Worm (Caenorhabditis elegans) whole organism, L1 larva: ENCODE data around the gene math-24.
A peak's percentile ranks its signal among the peaks of the same experiment; 100 is the strongest.

Source experiments
- ama-1 ChIP-seq: fragments of 150-350 bp; optimal IDR thresholded peaks from 2 replicates; lab custom pipeline; 2014
- ceh-63 ChIP-seq: fragments of 200-800 bp; sonication (Bioruptor generic); optimal IDR thresholded peaks from 2 replicates; lab custom pipeline; 2018; ENCODE audit warnings: mild to moderate bottlenecking, missing genetic modification characterization, missing compliant biosample characterization
- ceh-8 ChIP-seq: fragments of 200-800 bp; sonication (Bioruptor generic); optimal IDR thresholded peaks from 2 replicates; lab custom pipeline; 2018; ENCODE audit warnings: mild to moderate bottlenecking, missing genetic modification characterization, moderate library complexity, missing compliant biosample characterization
- ceh-88 ChIP-seq: fragments of 200-800 bp; sonication (Bioruptor generic); IDR thresholded peaks from 2 replicates; pipeline ENCODE4 v1.3.6; 2022; ENCODE audit warnings: missing genetic modification characterization, missing compliant biosample characterization
- ces-1 ChIP-seq: fragments of 150-350 bp; optimal IDR thresholded peaks from 2 replicates; lab custom pipeline; 2014; ENCODE audit warnings: missing biosample characterization, missing genetic modification reagents, missing genetic modification characterization
- dsc-1 ChIP-seq: sonication (generic microtip); optimal IDR thresholded peaks from 2 replicates; lab custom pipeline; 2016; ENCODE audit warnings: mild to moderate bottlenecking, missing genetic modification characterization, missing compliant biosample characterization
- efl-1 ChIP-seq, 4 experiments: fragments of 150-350 bp; optimal IDR thresholded peaks in 3 of 4; peaks in 1 of 4; 1 replicate in 1 of 4; 2 replicates in 3 of 4; lab custom pipeline; 2014; ENCODE audit warnings: missing biosample characterization in 2 of 4, missing genetic modification characterization in 2 of 4, missing genetic modification reagents in 2 of 4
- egl-27 ChIP-seq, 2 experiments: fragments of 150-350 bp in 1 of 2; sonication (generic microtip); optimal IDR thresholded peaks; 3 replicates each; lab custom pipeline; 2017 to 2018; ENCODE audit warnings: missing biosample characterization in 2 of 2, missing genetic modification characterization in 2 of 2, missing genetic modification reagents in 2 of 2
- elt-2 ChIP-seq: sonication (generic microtip); optimal IDR thresholded peaks from 2 replicates; lab custom pipeline; 2016; ENCODE audit warnings: missing genetic modification characterization, mild to moderate bottlenecking, inconsistent platforms, missing compliant biosample characterization, missing genetic modification reagents
- elt-3 ChIP-seq, 6 experiments: fragments of 150-350 bp in 1 of 6; sonication (generic microtip); optimal IDR thresholded peaks; 2 replicates each; lab custom pipeline; 2017 to 2018; ENCODE audit warnings: missing biosample characterization in 6 of 6, missing genetic modification characterization in 6 of 6, inconsistent platforms in 1 of 6
- fkh-10 ChIP-seq: sonication (generic microtip); optimal IDR thresholded peaks from 2 replicates; lab custom pipeline; 2017; ENCODE audit warnings: missing biosample characterization, missing genetic modification reagents, missing genetic modification characterization
- hlh-4 ChIP-seq: sonication (generic microtip); optimal IDR thresholded peaks from 2 replicates; lab custom pipeline; 2016; ENCODE audit warnings: mild to moderate bottlenecking, missing genetic modification characterization, missing compliant biosample characterization
- hpl-2 ChIP-seq: fragments of 150-350 bp; optimal IDR thresholded peaks from 2 replicates; lab custom pipeline; 2014; ENCODE audit warnings: missing biosample characterization, missing genetic modification reagents, missing genetic modification characterization
- irx-1 ChIP-seq: sonication (generic microtip); optimal IDR thresholded peaks from 2 replicates; lab custom pipeline; 2016; ENCODE audit warnings: missing genetic modification characterization, missing compliant biosample characterization
- lin-14 ChIP-seq: fragments of 200-800 bp; sonication (Bioruptor generic); optimal IDR thresholded peaks from 2 replicates; lab custom pipeline; 2018; ENCODE audit warnings: mild to moderate bottlenecking, missing genetic modification characterization, moderate library complexity, missing compliant biosample characterization
- lin-15B ChIP-seq: fragments of 150-350 bp; sonication (generic microtip); optimal IDR thresholded peaks from 3 replicates; lab custom pipeline; 2014; ENCODE audit warnings: missing biosample characterization, missing genetic modification characterization
- lin-39 ChIP-seq: fragments of 150-350 bp; optimal IDR thresholded peaks from 2 replicates; lab custom pipeline; 2014; ENCODE audit warnings: missing biosample characterization, missing genetic modification reagents, missing genetic modification characterization
- mef-2 ChIP-seq: fragments of 150-350 bp; optimal IDR thresholded peaks from 2 replicates; lab custom pipeline; 2014; ENCODE audit warnings: missing biosample characterization, missing genetic modification characterization
- nhr-11 ChIP-seq: fragments of 150-350 bp; optimal IDR thresholded peaks from 2 replicates; lab custom pipeline; 2014; ENCODE audit warnings: missing biosample characterization, missing genetic modification characterization
- nhr-12 ChIP-seq: sonication (generic microtip); optimal IDR thresholded peaks from 2 replicates; lab custom pipeline; 2017; ENCODE audit warnings: missing biosample characterization, missing genetic modification characterization
- nhr-20 ChIP-seq: sonication (generic microtip); optimal IDR thresholded peaks from 2 replicates; lab custom pipeline; 2016; ENCODE audit warnings: mild to moderate bottlenecking, missing genetic modification characterization, missing compliant biosample characterization
- nhr-47 ChIP-seq: sonication (generic microtip); optimal IDR thresholded peaks from 2 replicates; lab custom pipeline; 2016; ENCODE audit warnings: mild to moderate bottlenecking, missing genetic modification characterization, moderate library complexity, missing compliant biosample characterization
- nhr-76 ChIP-seq: sonication (generic microtip); optimal IDR thresholded peaks from 2 replicates; lab custom pipeline; 2017; ENCODE audit warnings: missing biosample characterization, missing genetic modification characterization
- nhr-77 ChIP-seq: fragments of 150-350 bp; optimal IDR thresholded peaks from 2 replicates; lab custom pipeline; 2014; ENCODE audit warnings: missing biosample characterization, missing genetic modification characterization
- snpc-4 ChIP-seq: fragments of 150-350 bp; optimal IDR thresholded peaks from 2 replicates; lab custom pipeline; 2014; ENCODE audit warnings: missing biosample characterization, missing genetic modification characterization
- sptf-1 ChIP-seq: fragments of 150-350 bp; optimal IDR thresholded peaks from 2 replicates; lab custom pipeline; 2014; ENCODE audit warnings: missing biosample characterization, missing genetic modification characterization
- swsn-7 ChIP-seq: sonication (generic microtip); optimal IDR thresholded peaks from 2 replicates; lab custom pipeline; 2016; ENCODE audit warnings: missing genetic modification characterization, missing compliant biosample characterization
- tbx-2 ChIP-seq: sonication (generic microtip); optimal IDR thresholded peaks from 2 replicates; lab custom pipeline; 2016; ENCODE audit warnings: missing genetic modification characterization, missing compliant biosample characterization
- tlp-1 ChIP-seq: fragments of 150-350 bp; optimal IDR thresholded peaks from 2 replicates; lab custom pipeline; 2014; ENCODE audit warnings: missing biosample characterization, missing genetic modification characterization
- unc-130 ChIP-seq: fragments of 150-350 bp; optimal IDR thresholded peaks from 2 replicates; lab custom pipeline; 2017; ENCODE audit warnings: missing biosample characterization, missing genetic modification characterization, inconsistent platforms
- unc-86 ChIP-seq: sonication (generic microtip); optimal IDR thresholded peaks from 2 replicates; lab custom pipeline; 2016; ENCODE audit warnings: missing genetic modification characterization, missing compliant biosample characterization
- unc-98 ChIP-seq: fragments of 200-800 bp; sonication (Bioruptor generic); IDR thresholded peaks from 2 replicates; pipeline ENCODE4 v1.3.6; 2022; ENCODE audit warnings: missing genetic modification characterization, missing compliant biosample characterization
- zip-4 ChIP-seq: fragments of 200-800 bp; sonication (Bioruptor generic); optimal IDR thresholded peaks from 2 replicates; lab custom pipeline; 2018; ENCODE audit warnings: mild to moderate bottlenecking, missing genetic modification characterization, moderate library complexity, missing compliant biosample characterization

Gene math-24

ce11 chrII:1905104-1905503 lies 5.1 kb downstream of the math-24 start, which contains the start of gene math-22:
Gene math-22, plus strand, starts transcription at chrII:1905404.
- no peak for TF ChIP-seq nhr-11
- no peak for TF ChIP-seq dsc-1 (tag; lab: Kevin White, UChicago)
- TF ChIP-seq nhr-76 (tag; lab: Kevin White, UChicago): no peak
- no peak for TF ChIP-seq snpc-4 (tag; lab: Kevin White, UChicago)
- TF ChIP-seq nhr-47 (tag; lab: Kevin White, UChicago): no peak
- no peak for TF ChIP-seq lin-39 (tag; lab: Kevin White, UChicago)
- TF ChIP-seq elt-3 (tag; optimal IDR thresholded peaks at IDR 0.05; lab: Kevin White, UChicago): no peak
- TF ChIP-seq ama-1: no peak
- TF ChIP-seq nhr-12: no peak
- no peak for TF ChIP-seq swsn-7 (tag; lab: Kevin White, UChicago)

DNA sequence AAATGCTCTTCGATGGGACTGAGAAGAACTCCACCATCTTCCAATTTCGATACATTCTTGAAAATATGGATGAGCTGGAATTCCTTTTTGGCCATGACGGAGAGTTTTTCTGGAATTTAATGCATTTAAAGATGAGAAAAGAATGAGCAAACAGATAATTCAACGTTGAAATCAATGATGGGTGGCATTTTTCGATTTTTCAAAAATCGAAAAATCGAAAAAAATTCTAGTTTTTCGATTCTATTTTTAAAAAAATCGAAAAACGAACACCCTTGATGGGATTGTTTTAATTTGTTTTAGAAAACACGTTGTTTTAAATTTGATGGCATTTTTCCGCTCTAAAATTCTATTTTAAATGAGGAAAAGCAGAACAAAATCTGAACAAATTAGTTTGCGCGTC lies 12.7 kb downstream of the math-24 start, which contains the start of gene math-31:
Gene math-31 (minus strand): TSS at position 101 of the 400 bp plus-strand sequence.
- no peak for TF ChIP-seq zip-4 (GFP tag; lab: Kevin White, UChicago)
- TF ChIP-seq ceh-88: no peak
- no peak for TF ChIP-seq efl-1 (optimal IDR thresholded peaks at IDR 0.05; lab: Kevin White, UChicago)
- TF ChIP-seq efl-1 (GFP tag; optimal IDR thresholded peaks at IDR 0.05 in 1 of 2; lab: Kevin White, UChicago): no peak
- no peak for TF ChIP-seq nhr-76 (tag; lab: Kevin White, UChicago)
- TF ChIP-seq irx-1 (tag; lab: Kevin White, UChicago): no peak
- TF ChIP-seq, all 84 proteins: peak for 0

DNA sequence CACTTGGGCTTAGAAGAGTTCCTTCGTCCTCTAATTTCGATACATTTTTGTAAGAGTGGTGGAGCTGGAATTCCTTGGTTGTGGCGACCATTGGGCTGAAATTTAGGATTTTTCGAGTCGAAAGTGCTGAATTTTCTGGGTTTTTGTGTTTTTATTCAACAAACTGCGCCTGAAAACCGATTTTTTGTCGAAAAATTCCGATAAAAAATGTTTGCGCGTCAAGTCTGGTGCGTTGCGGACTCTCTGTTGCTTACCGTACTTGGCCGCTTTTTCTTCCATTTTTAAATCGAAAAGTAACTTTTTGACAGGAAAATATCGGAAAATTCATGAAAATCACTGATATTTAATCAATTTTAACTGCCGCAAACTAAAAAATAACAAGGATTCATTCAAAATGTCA lies 17.8 kb downstream of the math-24 start, which contains the start of gene bath-4:
Gene bath-4 (minus strand): TSS at position 101 of the 400 bp plus-strand sequence.
- TF ChIP-seq unc-98 (GFP tag; lab: Robert Waterston, UW): no peak
- no peak for TF ChIP-seq lin-39 (tag; lab: Kevin White, UChicago)

DNA sequence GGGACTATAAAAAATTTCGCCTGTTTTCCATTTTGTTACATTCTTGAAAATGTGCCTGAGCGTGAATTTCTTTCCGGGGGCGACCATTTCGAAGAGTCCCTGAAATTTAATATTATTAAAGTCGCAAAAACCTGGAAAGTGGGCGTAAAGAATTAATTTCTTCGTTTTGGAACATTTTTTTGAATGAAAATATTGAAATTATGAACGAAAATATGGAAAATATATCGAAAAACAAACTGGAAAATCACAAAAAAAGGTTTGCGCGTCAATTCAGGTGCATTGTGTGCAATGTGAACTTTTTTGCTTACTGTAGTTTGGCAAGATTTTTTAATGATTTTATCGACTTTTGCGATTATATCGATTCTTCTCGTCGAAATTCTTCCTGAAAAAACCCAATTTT lies 21.0 kb downstream of the math-24 start, which contains the start of gene bath-7:
Gene bath-7 (minus strand): TSS at position 101 of the 400 bp plus-strand sequence.
- TF ChIP-seq nhr-20 (no peak), sptf-1 (tag; lab: Kevin White, UChicago) (no peak), efl-1 (optimal IDR thresholded peaks at IDR 0.05; lab: Kevin White, UChicago) (no peak), efl-1 (GFP tag; optimal IDR thresholded peaks at IDR 0.05 in 1 of 2; lab: Kevin White, UChicago) (peak in 1 of 2 experiments; percentile 62), lin-14 (no peak), ces-1 (no peak)

DNA sequence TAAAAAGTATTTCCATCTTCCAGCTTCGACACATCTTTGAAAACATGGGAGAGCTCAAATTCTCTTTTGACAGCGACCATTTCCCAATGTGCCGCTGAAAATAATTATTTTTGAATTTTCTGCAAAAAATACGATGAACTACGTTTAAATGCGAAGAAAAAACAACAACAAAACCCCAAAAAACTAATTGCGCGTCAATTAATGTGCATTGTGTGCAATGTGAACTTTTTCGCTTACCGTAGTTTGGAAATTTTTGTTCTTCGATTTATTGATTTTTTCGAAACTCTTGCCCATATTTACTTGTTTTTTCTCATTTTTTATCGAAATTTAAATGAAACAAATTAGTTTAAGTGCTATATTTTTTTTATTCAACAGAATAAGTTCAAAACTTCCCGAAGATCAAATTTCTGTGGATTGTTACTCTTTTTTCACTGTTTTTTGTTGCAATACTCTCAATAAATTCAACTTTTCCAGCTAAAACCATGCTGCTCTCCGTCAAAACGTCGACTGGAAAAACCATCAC lies 22.7 kb downstream of the math-24 start, which contains the start of the genes bath-2 and F52C6.4:
Gene bath-2 (minus strand): TSS at position 101 of the 523 bp plus-strand sequence.
Gene F52C6.4 (plus strand): TSS at position 473 of the 523 bp plus-strand sequence.
- no peak for TF ChIP-seq dsc-1 (tag; lab: Kevin White, UChicago)
- no peak for TF ChIP-seq unc-86
- no peak for TF ChIP-seq zip-4 (GFP tag; lab: Kevin White, UChicago)
- no peak for TF ChIP-seq egl-27 (tag; optimal IDR thresholded peaks at IDR 0.05; lab: Kevin White, UChicago)
- no peak for TF ChIP-seq hpl-2 (GFP tag; lab: Kevin White, UChicago)
- no peak for TF ChIP-seq unc-130 (tag; lab: Kevin White, UChicago)
- TF ChIP-seq nhr-20: no peak
- no peak for TF ChIP-seq ceh-8 (GFP tag; lab: Kevin White, UChicago)
- TF ChIP-seq ceh-63: no peak
- TF ChIP-seq tlp-1 (tag; lab: Kevin White, UChicago): no peak
- TF ChIP-seq elt-2: no peak
- TF ChIP-seq irx-1 (tag; lab: Kevin White, UChicago): no peak
- no peak for TF ChIP-seq ces-1
- no peak for TF ChIP-seq nhr-12
- no peak for TF ChIP-seq mef-2 (tag; lab: Kevin White, UChicago)
- TF ChIP-seq nhr-77 (tag; lab: Kevin White, UChicago): no peak
- TF ChIP-seq lin-15B (tag; lab: Kevin White, UChicago): no peak
- TF ChIP-seq tbx-2 (tag; lab: Kevin White, UChicago): no peak
- TF ChIP-seq hlh-4 (tag; lab: Kevin White, UChicago): no peak
- TF ChIP-seq fkh-10 (GFP tag; lab: Kevin White, UChicago): no peak
